Fruit fly (Drosophila melanogaster): ENCODE measurements around the gene CG31370.
A peak's percentile ranks its signal among the peaks of the same experiment; 100 is the strongest.

The CG31370 gene

dm6 chr3R:25295320-25296020, 6.8 kb upstream of the CG31370 start, which contains the start of gene CG31102 (continued):
- TF ChIP-seq Sin3A (optimal IDR thresholded peaks at IDR 0.05) (no peak), Sry-β (GFP tag; optimal IDR thresholded peaks at IDR 0.05) (no peak), Lim3 (GFP tag; IDR thresholded peaks at IDR 0.05) (no peak), CG2202 (tag; optimal IDR thresholded peaks at IDR 0.05) (no peak), CG6854 (GFP tag; optimal IDR thresholded peaks at IDR 0.05) (no peak), CG10267 (tag; optimal IDR thresholded peaks at IDR 0.05) (no peak), CG12071 (GFP tag; optimal IDR thresholded peaks at IDR 0.05) (no peak), Xrp1 (GFP tag; IDR thresholded peaks at IDR 0.05) (no peak), CG31441 (GFP tag; IDR thresholded peaks at IDR 0.05) (0 out of 2 replicates have a peak, but pooled peaks have one; percentile 36), gce (GFP tag; IDR thresholded peaks at IDR 0.05) (no peak), pb (GFP tag; optimal IDR thresholded peaks at IDR 0.05) (no peak), CG6654 (GFP tag; optimal IDR thresholded peaks at IDR 0.05) (no peak), CG1792 (GFP tag; optimal IDR thresholded peaks at IDR 0.05) (no peak), GATAe (GFP tag; conservative IDR thresholded peaks at IDR 0.05) (0 out of 2 replicates have a peak, but pooled peaks have one; percentile 29), BEAF-32 (GFP tag; optimal IDR thresholded peaks at IDR 0.05) (no peak), CG10543 (GFP tag; optimal IDR thresholded peaks at IDR 0.05) (peak; percentile 32), scrt (GFP tag; optimal IDR thresholded peaks at IDR 0.05) (no peak), bab2 (GFP tag; optimal IDR thresholded peaks at IDR 0.05) (no peak), slbo (GFP tag; IDR thresholded peaks at IDR 0.05) (no peak), Lhr (GFP tag; optimal IDR thresholded peaks at IDR 0.05) (no peak), Elba2 (GFP tag; optimal IDR thresholded peaks at IDR 0.05) (no peak), MTF-1 (GFP tag; optimal IDR thresholded peaks at IDR 0.05; ENCODE audit: borderline replicate concordance) (no peak), sim (GFP tag; IDR thresholded peaks at IDR 0.05) (no peak), Dbx (GFP tag; IDR thresholded peaks at IDR 0.05) (0 out of 3 replicates have a peak, but pooled peaks have one; percentile 37), tna (GFP tag; IDR thresholded peaks at IDR 0.05; ENCODE audit: partially characterized antibody) (no peak), Mrtf (GFP tag; IDR thresholded peaks at IDR 0.05) (no peak), mam (GFP tag; optimal IDR thresholded peaks at IDR 0.05) (no peak), CG12769 (tag; optimal IDR thresholded peaks at IDR 0.05) (peak; percentile 80), Antp (GFP tag; optimal IDR thresholded peaks at IDR 0.05) (no peak), CG12744 (GFP tag; optimal IDR thresholded peaks at IDR 0.05) (no peak), ewg (GFP tag; optimal IDR thresholded peaks at IDR 0.05) (no peak), Bteb2 (GFP tag; optimal IDR thresholded peaks at IDR 0.05) (no peak), gro (GFP tag; optimal IDR thresholded peaks at IDR 0.05) (no peak), CG12104 (GFP tag; optimal IDR thresholded peaks at IDR 0.05) (no peak), CG30020 (tag; optimal IDR thresholded peaks at IDR 0.05) (no peak), slp2 (GFP tag; optimal IDR thresholded peaks at IDR 0.05) (no peak), Optix (GFP tag; IDR thresholded peaks at IDR 0.05) (no peak), Sry-δ (GFP tag; optimal IDR thresholded peaks at IDR 0.05) (no peak), lbe (GFP tag; optimal IDR thresholded peaks at IDR 0.05) (peak; percentile 24), slou (GFP tag; optimal IDR thresholded peaks at IDR 0.05) (no peak), tx (GFP tag; optimal IDR thresholded peaks at IDR 0.05) (no peak), CG10462 (GFP tag; optimal IDR thresholded peaks at IDR 0.05) (no peak), unc-4 (GFP tag; IDR thresholded peaks at IDR 0.05; ENCODE audit: partially characterized antibody) (no peak), crol (GFP tag; IDR thresholded peaks at IDR 0.05) (no peak), CG15073 (GFP tag; optimal IDR thresholded peaks at IDR 0.05) (no peak), Drgx (GFP tag; IDR thresholded peaks at IDR 0.05) (0 out of 2 replicates have a peak, but pooled peaks have one; percentile 12), Hey (tag; optimal IDR thresholded peaks at IDR 0.05) (no peak), odd (GFP tag; optimal IDR thresholded peaks at IDR 0.05) (no peak), CG4424 (GFP tag; optimal IDR thresholded peaks at IDR 0.05) (no peak), amos (GFP tag; IDR thresholded peaks at IDR 0.05; ENCODE audit: partially characterized antibody) (no peak), CG7372 (GFP tag; IDR thresholded peaks at IDR 0.05) (no peak)

All from whole organism, embryonic.